Fruit fly (Drosophila melanogaster): ENCODE results near the gene CecC.

The CecC gene

DNA sequence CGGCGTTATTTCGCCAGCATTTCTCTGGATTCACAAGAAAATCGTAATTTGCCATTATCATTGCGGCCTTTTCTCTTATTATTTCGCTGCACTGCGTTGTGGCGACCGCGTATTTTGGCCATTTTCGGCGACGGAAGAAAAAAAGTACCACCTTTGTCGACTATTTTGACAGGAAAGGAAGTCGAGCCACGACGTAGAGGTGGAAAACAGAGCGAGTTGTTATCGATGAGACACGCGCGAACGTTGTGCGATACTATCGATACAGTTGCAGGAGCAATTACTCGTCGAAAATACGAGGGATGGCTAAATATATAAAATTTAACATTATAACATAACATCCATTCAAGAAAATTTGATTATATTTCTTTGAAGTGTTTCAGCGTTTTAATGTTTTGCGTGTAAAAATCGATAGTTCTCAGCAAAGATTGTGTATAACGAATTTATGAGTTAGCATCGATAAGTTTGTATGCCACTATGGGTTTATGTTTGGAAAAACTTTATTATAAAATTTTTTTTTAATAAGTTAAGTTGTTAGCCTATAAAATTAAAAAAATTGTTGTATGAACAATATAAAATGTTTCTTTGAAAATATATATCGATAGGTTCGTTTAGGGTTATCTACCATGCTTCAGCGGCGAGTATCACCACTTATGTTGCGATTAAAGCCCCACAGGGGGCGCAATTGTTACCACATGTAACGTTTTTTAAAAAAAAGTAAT lies 7.4 kb upstream of the CecC start, which contains the start of gene RpS7 (continued):
- TF ChIP-seq CG2129 (GFP tag; IDR thresholded peaks at IDR 0.05; ENCODE audit: partially characterized antibody) = peak; percentile 96
- TF ChIP-seq Lim3 (GFP tag; IDR thresholded peaks at IDR 0.05) = no peak
- peak; percentile 78 for TF ChIP-seq schlank (tag; optimal IDR thresholded peaks at IDR 0.05)
- TF ChIP-seq ac (GFP tag; optimal IDR thresholded peaks at IDR 0.05) = peak; percentile 48
- TF ChIP-seq pum (GFP tag; optimal IDR thresholded peaks at IDR 0.05) = no peak
- peak; percentile 88 for TF ChIP-seq CG7963 (GFP tag; IDR thresholded peaks at IDR 0.05; ENCODE audit: partially characterized antibody)
- peak; percentile 41 for TF ChIP-seq CG11398 (GFP tag; optimal IDR thresholded peaks at IDR 0.05)
- TF ChIP-seq CG4328 (GFP tag; optimal IDR thresholded peaks at IDR 0.05) = peak; percentile 76
- peak; percentile 1 for TF ChIP-seq fu2 (GFP tag; optimal IDR thresholded peaks at IDR 0.05)
- TF ChIP-seq Pdp1 (GFP tag; optimal IDR thresholded peaks at IDR 0.05) = peak; percentile 5 to 72
- peak; percentile 53; the same call in 2 of the 3 replicates for TF ChIP-seq CG11093 (GFP tag; IDR thresholded peaks at IDR 0.05)
- peak; percentile 74 for TF ChIP-seq dmrt99B (tag; optimal IDR thresholded peaks at IDR 0.05)
- TF ChIP-seq seq (GFP tag; IDR thresholded peaks at IDR 0.05) = peak; percentile 50
- peak; percentile 80 for TF ChIP-seq onecut (GFP tag; IDR thresholded peaks at IDR 0.05)
- no peak for TF ChIP-seq Neu2 (GFP tag; optimal IDR thresholded peaks at IDR 0.05; ENCODE audit: borderline replicate concordance)
- TF ChIP-seq dysf (GFP tag; IDR thresholded peaks at IDR 0.05) = peak; percentile 73; the same call in 2 of the 3 replicates
- TF ChIP-seq Bteb2 (GFP tag; optimal IDR thresholded peaks at IDR 0.05) = peak; percentile 21
- peak; percentile 35 for TF ChIP-seq CG15011 (GFP tag; optimal IDR thresholded peaks at IDR 0.05)
- peak; percentile 95 for TF ChIP-seq nerfin-2 (GFP tag; IDR thresholded peaks at IDR 0.05; ENCODE audit: partially characterized antibody)
- no peak for TF ChIP-seq ems (GFP tag; optimal IDR thresholded peaks at IDR 0.05)
- TF ChIP-seq gsb-n (tag; optimal IDR thresholded peaks at IDR 0.05) = peak; percentile 46
- no peak for TF ChIP-seq NC2α (GFP tag; optimal IDR thresholded peaks at IDR 0.05)
- TF ChIP-seq CG33557 (GFP tag; optimal IDR thresholded peaks at IDR 0.05) = peak; percentile 50
- peak; percentile 51 for TF ChIP-seq Nf-YA (GFP tag; IDR thresholded peaks at IDR 0.05)
- peak; percentile 75; the same call in 1 of the 3 replicates for TF ChIP-seq CG2199 (GFP tag; IDR thresholded peaks at IDR 0.05)
- peak; percentile 66 for TF ChIP-seq tgo (GFP tag; IDR thresholded peaks at IDR 0.05)
- TF ChIP-seq salm (tag; optimal IDR thresholded peaks at IDR 0.05) = peak; percentile 76
- TF ChIP-seq sr (GFP tag; IDR thresholded peaks at IDR 0.05) = no peak; the same call in 1 of the 3 replicates
- TF ChIP-seq Hr78 (GFP tag; optimal IDR thresholded peaks at IDR 0.05) = peak in 1 of 2 experiments; percentile 12
- peak; percentile 15 for TF ChIP-seq CG10462 (GFP tag; optimal IDR thresholded peaks at IDR 0.05)
- peak; percentile 80 for TF ChIP-seq CG1233 (GFP tag; optimal IDR thresholded peaks at IDR 0.05)
- TF ChIP-seq otp (GFP tag; IDR thresholded peaks at IDR 0.05) = peak; percentile 83; the same call in 2 of the 3 replicates
- peak; percentile 92 for TF ChIP-seq ato (GFP tag; IDR thresholded peaks at IDR 0.05; ENCODE audit: partially characterized antibody)
- TF ChIP-seq BEAF-32 (GFP tag; optimal IDR thresholded peaks at IDR 0.05) = peak; percentile 96
- TF ChIP-seq insv (GFP tag; optimal IDR thresholded peaks at IDR 0.05) = peak in 1 of 2 experiments; percentile 50
- no peak for TF ChIP-seq dati (GFP tag; IDR thresholded peaks at IDR 0.05)
- peak; percentile 55 for TF ChIP-seq CG10654 (GFP tag; optimal IDR thresholded peaks at IDR 0.05)
- peak; percentile 45 for TF ChIP-seq chn (GFP tag; optimal IDR thresholded peaks at IDR 0.05)
- TF ChIP-seq sqz (GFP tag; optimal IDR thresholded peaks at IDR 0.05) = peak; percentile 71
- peak; percentile 95 for TF ChIP-seq Opbp (GFP tag; IDR thresholded peaks at IDR 0.05; ENCODE audit: partially characterized antibody)
- TF ChIP-seq hth (optimal IDR thresholded peaks at IDR 0.05) = no peak
- peak; percentile 65 for TF ChIP-seq org-1 (GFP tag; optimal IDR thresholded peaks at IDR 0.05)
- TF ChIP-seq ab (GFP tag; optimal IDR thresholded peaks at IDR 0.05) = no peak
- TF ChIP-seq tx (GFP tag; optimal IDR thresholded peaks at IDR 0.05) = peak; percentile 15
- TF ChIP-seq croc (GFP tag; conservative IDR thresholded peaks at IDR 0.05) = peak; percentile 62; the same call in 2 of the 3 replicates
- peak; percentile 47 for TF ChIP-seq CG30020 (tag; optimal IDR thresholded peaks at IDR 0.05)
- TF ChIP-seq twi (tag; optimal IDR thresholded peaks at IDR 0.05) = peak; percentile 0
- TF ChIP-seq btn (GFP tag; optimal IDR thresholded peaks at IDR 0.05) = peak; percentile 28
- TF ChIP-seq gsb (GFP tag; IDR thresholded peaks at IDR 0.05) = peak; percentile 71

Data from whole organism, embryonic.